Comparison of ENCODE assay signal across 5 worm cellular contexts in the genomic region with DNA sequence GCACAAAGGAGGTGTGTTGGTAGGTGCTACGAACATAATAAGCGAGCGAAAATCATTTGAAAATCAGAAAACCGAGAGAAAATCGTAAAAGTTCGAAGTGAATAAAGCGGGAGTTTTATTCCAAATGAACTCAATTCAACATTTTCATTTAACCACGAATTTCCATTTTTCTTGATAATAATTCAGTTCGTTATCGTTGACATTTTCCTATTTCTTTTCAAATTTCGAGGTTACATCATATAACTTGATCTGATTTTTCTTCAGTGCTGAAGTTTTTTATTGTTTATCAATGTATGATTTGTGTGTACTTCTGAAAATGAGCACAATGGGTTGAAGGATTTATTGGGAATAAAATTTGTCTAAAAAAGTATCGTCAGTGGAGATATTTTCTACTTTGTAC.
TF ChIP-seq lines count a peak whose summit lies in the region.

No protein-coding gene starts in this region.

TF ChIP-seq in whole organism, L1 larva, 84 proteins besides CTCF, POLR2A, EP300 and RAD21:
- no peak for TF ChIP-seq mdl-1 (tag; optimal IDR thresholded peaks at IDR 0.05; lab: Kevin White, UChicago)
- TF ChIP-seq elt-2 (tag; optimal IDR thresholded peaks at IDR 0.05; lab: Kevin White, UChicago) = peak; percentile 71
TF ChIP-seq in whole organism, L1 larva: peak in this region for 1.

TF ChIP-seq in whole organism, L2 larva, 48 proteins besides CTCF, POLR2A, EP300 and RAD21 (continues in another document):
- TF ChIP-seq alr-1 (tag; optimal IDR thresholded peaks at IDR 0.05; lab: Kevin White, UChicago) = no peak
- no peak for TF ChIP-seq Y55F3AM.14 (GFP tag; optimal IDR thresholded peaks at IDR 0.05; lab: Kevin White, UChicago)
- peak; percentile 57 for TF ChIP-seq nhr-129 (tag; optimal IDR thresholded peaks at IDR 0.05; lab: Kevin White, UChicago)
- TF ChIP-seq C34F6.9 (tag; optimal IDR thresholded peaks at IDR 0.05; lab: Kevin White, UChicago) = no peak
- no peak for TF ChIP-seq elt-3 (tag; optimal IDR thresholded peaks at IDR 0.05; lab: Kevin White, UChicago)
- peak; percentile 83 for TF ChIP-seq fos-1 (tag; optimal IDR thresholded peaks at IDR 0.05; lab: Kevin White, UChicago)
- TF ChIP-seq skn-1 (tag; optimal IDR thresholded peaks at IDR 0.05; lab: Kevin White, UChicago) = no peak
- TF ChIP-seq unc-55 (GFP tag; optimal IDR thresholded peaks at IDR 0.05; lab: Kevin White, UChicago) = no peak
- no peak for TF ChIP-seq sma-9 (GFP tag; optimal IDR thresholded peaks at IDR 0.05; lab: Kevin White, UChicago)
- no peak for TF ChIP-seq sma-9 (tag; optimal IDR thresholded peaks at IDR 0.05; lab: Kevin White, UChicago)
- no peak for TF ChIP-seq snpc-4 (tag; optimal IDR thresholded peaks at IDR 0.05; lab: Kevin White, UChicago)
- TF ChIP-seq ztf-4 (tag; optimal IDR thresholded peaks at IDR 0.05; lab: Kevin White, UChicago) = no peak
- no peak for TF ChIP-seq lin-39 (tag; optimal IDR thresholded peaks at IDR 0.05; lab: Kevin White, UChicago)
- no peak for TF ChIP-seq ama-1 (optimal IDR thresholded peaks at IDR 0.05; lab: Kevin White, UChicago)
- TF ChIP-seq unc-62 (GFP tag; optimal IDR thresholded peaks at IDR 0.05; lab: Kevin White, UChicago) = no peak
- no peak for TF ChIP-seq peb-1 (tag; optimal IDR thresholded peaks at IDR 0.05; lab: Kevin White, UChicago)
- TF ChIP-seq ztf-11 (tag; optimal IDR thresholded peaks at IDR 0.05; lab: Kevin White, UChicago) = no peak
- no peak for TF ChIP-seq aly-2 (tag; optimal IDR thresholded peaks at IDR 0.05; lab: Kevin White, UChicago)
- TF ChIP-seq mbf-1 (tag; optimal IDR thresholded peaks at IDR 0.05; lab: Kevin White, UChicago) = no peak
- no peak for TF ChIP-seq ceh-16 (tag; optimal IDR thresholded peaks at IDR 0.05; lab: Kevin White, UChicago)
- TF ChIP-seq sem-4 (tag; optimal IDR thresholded peaks at IDR 0.05; lab: Kevin White, UChicago) = no peak
- TF ChIP-seq crh-2 (tag; optimal IDR thresholded peaks at IDR 0.05; lab: Kevin White, UChicago) = peak; percentile 50
- TF ChIP-seq F13H6.1 (tag; optimal IDR thresholded peaks at IDR 0.05; lab: Kevin White, UChicago) = no peak

TF ChIP-seq in whole organism, L3 larva, 47 proteins besides CTCF, POLR2A, EP300 and RAD21:
- TF ChIP-seq elt-2 (tag; optimal IDR thresholded peaks at IDR 0.05; lab: Kevin White, UChicago) (peak; percentile 86), ceh-9 (tag; optimal IDR thresholded peaks at IDR 0.05; lab: Kevin White, UChicago) (no peak)

TF ChIP-seq in whole organism, L4 larva, 104 proteins besides CTCF, POLR2A, EP300 and RAD21:
- TF ChIP-seq nhr-48 (tag; optimal IDR thresholded peaks at IDR 0.05; lab: Kevin White, UChicago) = peak; percentile 3
- TF ChIP-seq Y75B8A.6 (GFP tag; IDR thresholded peaks at IDR 0.05; lab: Robert Waterston, UW) = no peak
- TF ChIP-seq dve-1 (tag; optimal IDR thresholded peaks at IDR 0.05; lab: Kevin White, UChicago; ENCODE audit: insufficient read depth) = peak; percentile 42
- peak; percentile 57 for TF ChIP-seq pqm-1 (tag; optimal IDR thresholded peaks at IDR 0.05; lab: Kevin White, UChicago)
- no peak for TF ChIP-seq egl-43 (GFP tag; IDR thresholded peaks at IDR 0.05; lab: Robert Waterston, UW)
- TF ChIP-seq snpc-4 (tag; optimal IDR thresholded peaks at IDR 0.05; lab: Kevin White, UChicago) = no peak
- TF ChIP-seq nhr-28 (tag; optimal IDR thresholded peaks at IDR 0.05; lab: Kevin White, UChicago) = peak; percentile 46
- TF ChIP-seq nhr-11 (tag; optimal IDR thresholded peaks at IDR 0.05; lab: Kevin White, UChicago) = no peak
- TF ChIP-seq lin-29 (GFP tag; IDR thresholded peaks at IDR 0.05; lab: Robert Waterston, UW) = no peak
- peak; percentile 24 for TF ChIP-seq hlh-11 (tag; optimal IDR thresholded peaks at IDR 0.05; lab: Kevin White, UChicago)
- TF ChIP-seq ztf-7 (tag; optimal IDR thresholded peaks at IDR 0.05; lab: Kevin White, UChicago) = peak; percentile 94
- no peak for TF ChIP-seq daf-16 (GFP tag; optimal IDR thresholded peaks at IDR 0.05; lab: Kevin White, UChicago)
- peak; percentile 71 for TF ChIP-seq daf-16 (tag; optimal IDR thresholded peaks at IDR 0.05; lab: Kevin White, UChicago)
- no peak for TF ChIP-seq daf-8 (GFP tag; IDR thresholded peaks at IDR 0.05; lab: Robert Waterston, UW)
- TF ChIP-seq dmd-6 (GFP tag; IDR thresholded peaks at IDR 0.05; lab: Robert Waterston, UW) = peak; percentile 68
- peak; percentile 66 for TF ChIP-seq aha-1 (tag; lab: Kevin White, UChicago)
- peak; percentile 50 for TF ChIP-seq mep-1 (tag; optimal IDR thresholded peaks at IDR 0.05; lab: Kevin White, UChicago)

TF ChIP-seq in whole organism, young adult, 124 proteins besides CTCF, POLR2A, EP300 and RAD21:
- TF ChIP-seq B0261.1 (tag; optimal IDR thresholded peaks at IDR 0.05; lab: Kevin White, UChicago) (no peak), nhr-80 (tag; optimal IDR thresholded peaks at IDR 0.05; lab: Kevin White, UChicago) (peak; percentile 87)
TF ChIP-seq in whole organism, young adult: peak in this region for 1.
